Fruit fly (Drosophila melanogaster) whole organism, embryonic: Measurements from ENCODE around the gene Alg7.

ENCODE experiments used
- Ada2b ChIP-seq: fragments of 200-800 bp; sonication (Bioruptor generic); IDR thresholded peaks from 2 replicates; pipeline ENCODE4 v1.3.6; 2022; ENCODE audit warnings: missing biosample characterization, missing genetic modification characterization
- Atf6 ChIP-seq: fragments of 200-800 bp; sonication (Bioruptor generic); IDR thresholded peaks from 2 replicates; pipeline ENCODE4 v1.3.6; 2022; ENCODE audit warnings: missing biosample characterization, missing genetic modification characterization
- CG10147 ChIP-seq: fragments of 200-800 bp; sonication (Bioruptor generic); optimal IDR thresholded peaks from 2 replicates; lab custom pipeline; 2019; ENCODE audit warnings: missing biosample characterization, mild to moderate bottlenecking, missing genetic modification characterization, moderate library complexity
- CG10462 ChIP-seq: fragments of 200-800 bp; sonication (Bioruptor generic); optimal IDR thresholded peaks from 2 replicates; lab custom pipeline; 2016; ENCODE audit warnings: missing biosample characterization, missing genetic modification characterization
- CG11504 ChIP-seq: fragments of 200-800 bp; sonication (Bioruptor generic); optimal IDR thresholded peaks from 3 replicates; lab custom pipeline; 2019; ENCODE audit warnings: missing biosample characterization, mild to moderate bottlenecking, missing genetic modification characterization, moderate library complexity
- CG12391 ChIP-seq: fragments of 200-800 bp; sonication (Bioruptor generic); optimal IDR thresholded peaks from 3 replicates; lab custom pipeline; 2018; ENCODE audit warnings: missing biosample characterization, mild to moderate bottlenecking, missing genetic modification characterization, moderate library complexity
- CG12659 ChIP-seq: fragments of 200-800 bp; sonication (Bioruptor generic); optimal IDR thresholded peaks from 3 replicates; lab custom pipeline; 2017; ENCODE audit warnings: mild to moderate bottlenecking, missing biosample characterization, missing genetic modification reagents, missing genetic modification characterization
- CG15269 ChIP-seq: fragments of 200-800 bp; sonication (Bioruptor generic); optimal IDR thresholded peaks from 2 replicates; lab custom pipeline; 2018; ENCODE audit warnings: missing biosample characterization, mild to moderate bottlenecking, missing genetic modification characterization, moderate library complexity
- CG17361 ChIP-seq: fragments of 200-800 bp; sonication (Bioruptor generic); IDR thresholded peaks from 3 replicates; pipeline ENCODE4 v1.3.6; 2022; ENCODE audit warnings: missing biosample characterization, missing genetic modification characterization
- CG17385 ChIP-seq: fragments of 200-800 bp; sonication (Bioruptor generic); optimal IDR thresholded peaks from 3 replicates; lab custom pipeline; 2018; ENCODE audit warnings: missing biosample characterization, mild to moderate bottlenecking, missing genetic modification characterization
- CG18599 ChIP-seq: fragments of 200-800 bp; sonication (Bioruptor generic); optimal IDR thresholded peaks from 3 replicates; lab custom pipeline; 2017; ENCODE audit warnings: missing biosample characterization, missing genetic modification characterization, mild to moderate bottlenecking, moderate library complexity, missing genetic modification reagents
- CG2712 ChIP-seq: fragments of 200-800 bp; optimal IDR thresholded peaks from 3 replicates; lab custom pipeline; 2019; ENCODE audit warnings: missing biosample characterization, mild to moderate bottlenecking, missing genetic modification characterization, moderate library complexity
- CG31388 ChIP-seq: fragments of 200-800 bp; sonication (Bioruptor generic); optimal IDR thresholded peaks from 2 replicates; lab custom pipeline; 2016; ENCODE audit warnings: missing biosample characterization, missing genetic modification characterization
- CG31441 ChIP-seq: fragments of 200-800 bp; sonication (Bioruptor generic); IDR thresholded peaks from 2 replicates; pipeline ENCODE4 v1.3.6; 2022; ENCODE audit warnings: missing biosample characterization, missing genetic modification characterization
- CG4730 ChIP-seq: fragments of 200-800 bp; sonication (Bioruptor generic); IDR thresholded peaks from 2 replicates; pipeline ENCODE4 v1.3.6; 2022; ENCODE audit warnings: missing biosample characterization, missing genetic modification characterization
- CG8388 ChIP-seq: fragments of 200-800 bp; sonication (Bioruptor generic); optimal IDR thresholded peaks from 2 replicates; lab custom pipeline; 2019; ENCODE audit warnings: missing biosample characterization, mild to moderate bottlenecking, missing genetic modification characterization, moderate library complexity
- CoRest ChIP-seq: fragments of 200-800 bp; sonication (Bioruptor generic); optimal IDR thresholded peaks from 3 replicates; lab custom pipeline; 2018; ENCODE audit warnings: missing biosample characterization, mild to moderate bottlenecking, missing genetic modification characterization, moderate library complexity
- Drgx ChIP-seq: fragments of 200-800 bp; sonication (Bioruptor generic); IDR thresholded peaks from 2 replicates; pipeline ENCODE4 v1.3.6; 2022; ENCODE audit warnings: missing biosample characterization, missing genetic modification characterization
- Ets65A ChIP-seq: fragments of 200-800 bp; sonication (Bioruptor generic); peaks from one replicate; lab custom pipeline; 2016; ENCODE audit warnings: missing biosample characterization, missing genetic modification characterization
- Fer3 ChIP-seq: fragments of 200-800 bp; sonication (Bioruptor generic); optimal IDR thresholded peaks from 2 replicates; lab custom pipeline; 2018; ENCODE audit warnings: missing biosample characterization, mild to moderate bottlenecking, missing genetic modification characterization, moderate library complexity
- GATAe ChIP-seq: fragments of 200-800 bp; sonication (Bioruptor generic); conservative IDR thresholded peaks from 2 replicates; pipeline ENCODE4 v1.3.6; 2022; ENCODE audit warnings: missing biosample characterization, missing genetic modification characterization
- Hmr ChIP-seq: fragments of 200-800 bp; sonication (Bioruptor generic); optimal IDR thresholded peaks from 3 replicates; lab custom pipeline; 2017; ENCODE audit warnings: mild to moderate bottlenecking, missing biosample characterization, missing genetic modification reagents, missing genetic modification characterization
- Hr51 ChIP-seq, 2 experiments: fragments of 200-800 bp; sonication (Bioruptor generic); optimal IDR thresholded peaks; 2 replicates in 1 of 2; 3 replicates in 1 of 2; lab custom pipeline; 2016 to 2018; ENCODE audit warnings: missing biosample characterization in 2 of 2, missing genetic modification characterization in 2 of 2, mild to moderate bottlenecking in 1 of 2, moderate library complexity in 1 of 2
- Mad ChIP-seq: fragments of 200-800 bp; sonication (Bioruptor generic); optimal IDR thresholded peaks from 2 replicates; lab custom pipeline; 2016; ENCODE audit warnings: missing biosample characterization, missing genetic modification characterization
- Meics ChIP-seq: fragments of 200-800 bp; sonication (Bioruptor generic); optimal IDR thresholded peaks from 2 replicates; lab custom pipeline; 2017; ENCODE audit warnings: missing biosample characterization, mild to moderate bottlenecking, missing genetic modification characterization
- Nf-YC ChIP-seq: fragments of 200-800 bp; optimal IDR thresholded peaks from 3 replicates; lab custom pipeline; 2019; ENCODE audit warnings: missing biosample characterization, mild to moderate bottlenecking, missing genetic modification characterization, moderate library complexity
- Oli ChIP-seq: fragments of 200-800 bp; sonication (Bioruptor generic); optimal IDR thresholded peaks from 2 replicates; lab custom pipeline; 2018; ENCODE audit warnings: missing biosample characterization, mild to moderate bottlenecking, missing genetic modification characterization, moderate library complexity
- Tbp ChIP-seq: fragments of >200 bp; optimal IDR thresholded peaks from 2 replicates; lab custom pipeline; 2018; ENCODE audit warnings: missing biosample characterization, missing genetic modification characterization
- az2 ChIP-seq: fragments of 200-800 bp; sonication (Bioruptor generic); optimal IDR thresholded peaks from 3 replicates; lab custom pipeline; 2016; ENCODE audit warnings: missing biosample characterization, missing genetic modification characterization
- bowl ChIP-seq: fragments of 200-800 bp; sonication (Bioruptor generic); IDR thresholded peaks from 2 replicates; pipeline ENCODE4 v1.3.6; 2022; ENCODE audit warnings: missing biosample characterization, missing genetic modification characterization
- gem ChIP-seq: fragments of 200-800 bp; sonication (Bioruptor generic); optimal IDR thresholded peaks from 2 replicates; lab custom pipeline; 2019; ENCODE audit warnings: missing biosample characterization, mild to moderate bottlenecking, missing genetic modification characterization, moderate library complexity
- ham ChIP-seq: fragments of 200-800 bp; sonication (Bioruptor generic); IDR thresholded peaks from 2 replicates; pipeline ENCODE4 v1.3.6; 2022; ENCODE audit warnings: missing biosample characterization, missing genetic modification characterization
- hkb ChIP-seq, 2 experiments: fragments of 200-800 bp in 1 of 2; fragments of >200 bp in 1 of 2; sonication (Bioruptor generic) in 1 of 2; IDR thresholded peaks in 1 of 2; optimal IDR thresholded peaks in 1 of 2; 2 replicates each; pipeline versions ENCODE4 v1.3.6 to Lab custom; 2017 to 2022; ENCODE audit warnings: missing biosample characterization in 1 of 2, missing genetic modification characterization in 1 of 2
- lmd ChIP-seq: fragments of 200-800 bp; sonication (Bioruptor generic); IDR thresholded peaks from 2 replicates; pipeline ENCODE4 v1.3.6; 2022; ENCODE audit warnings: missing biosample characterization, missing genetic modification characterization
- nmo ChIP-seq: fragments of 200-800 bp; sonication (Bioruptor generic); optimal IDR thresholded peaks from 2 replicates; lab custom pipeline; 2018; ENCODE audit warnings: missing biosample characterization, mild to moderate bottlenecking, missing genetic modification characterization, moderate library complexity
- phol ChIP-seq: fragments of 200-800 bp; sonication (Bioruptor generic); optimal IDR thresholded peaks from 3 replicates; lab custom pipeline; 2018; ENCODE audit warnings: missing biosample characterization, mild to moderate bottlenecking, missing genetic modification characterization, moderate library complexity
- row ChIP-seq: fragments of 200-800 bp; sonication (Bioruptor generic); IDR thresholded peaks from 3 replicates; pipeline ENCODE4 v1.3.6; 2022; ENCODE audit warnings: missing biosample characterization, missing genetic modification characterization
- so ChIP-seq: fragments of 200-800 bp; sonication (Bioruptor generic); IDR thresholded peaks from 3 replicates; pipeline ENCODE4 v1.3.6; 2022; ENCODE audit warnings: missing biosample characterization, missing genetic modification characterization
- sob ChIP-seq: fragments of 200-800 bp; sonication (Bioruptor generic); IDR thresholded peaks from 2 replicates; pipeline ENCODE4 v1.3.6; 2022; ENCODE audit warnings: missing biosample characterization, missing genetic modification characterization
- tgo ChIP-seq: fragments of 200-800 bp; sonication (Bioruptor generic); IDR thresholded peaks from 3 replicates; pipeline ENCODE4 v1.3.6; 2022; ENCODE audit warnings: missing biosample characterization, missing genetic modification characterization
- vfl ChIP-seq: fragments of 200-800 bp; sonication (Bioruptor generic); optimal IDR thresholded peaks from 2 replicates; lab custom pipeline; 2016; ENCODE audit warnings: missing biosample characterization, missing genetic modification characterization
- vvl ChIP-seq: fragments of 200-800 bp; sonication (Bioruptor generic); IDR thresholded peaks from 2 replicates; pipeline ENCODE4 v1.3.6; 2022; ENCODE audit warnings: missing biosample characterization, missing genetic modification characterization

Gene Alg7

DNA sequence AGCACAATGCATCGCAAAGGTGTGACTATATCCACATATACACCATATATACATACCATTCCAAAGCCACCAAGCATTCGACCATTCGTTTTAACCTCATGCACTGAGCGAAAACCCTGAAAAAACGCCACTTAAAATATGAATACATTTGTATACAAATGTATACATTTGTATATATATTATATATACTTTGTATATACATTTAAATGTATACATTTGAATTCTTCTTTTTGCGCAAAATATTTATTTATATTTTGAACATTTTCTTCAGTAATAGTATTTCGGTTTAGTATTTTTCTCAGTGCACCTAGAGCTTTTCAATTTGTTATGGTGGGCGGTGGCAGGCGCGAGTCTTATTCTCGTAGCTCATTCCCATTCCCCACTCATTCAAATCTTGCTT, 22.7 kb upstream of the Alg7 start (continued):
- TF ChIP-seq CG17385 (GFP tag; lab: Kevin White, UChicago): peak; percentile 7
- TF ChIP-seq Hmr (GFP tag; lab: Kevin White, UChicago): peak; percentile 2
- TF ChIP-seq bowl (GFP tag; lab: Robert Waterston, UW): no peak
- TF ChIP-seq Fer3: peak; percentile 11
- TF ChIP-seq nmo (GFP tag; lab: Kevin White, UChicago): peak; percentile 12
- no peak for TF ChIP-seq CG8388 (GFP tag; lab: Kevin White, UChicago)
- TF ChIP-seq vvl (GFP tag; lab: Robert Waterston, UW): no peak
- TF ChIP-seq Meics (GFP tag; lab: Kevin White, UChicago): peak; percentile 24
- TF ChIP-seq CG31388 (GFP tag; lab: Kevin White, UChicago): no peak
- TF ChIP-seq CG4730: no peak
- peak; percentile 63 for TF ChIP-seq CG15269 (tag; lab: Kevin White, UChicago)
- TF ChIP-seq Hr51 (GFP tag; optimal IDR thresholded peaks at IDR 0.05; lab: Kevin White, UChicago): peak in 1 of 2 experiments; percentile 41
- TF ChIP-seq tgo (GFP tag; lab: Robert Waterston, UW): peak; percentile 53; the same call in 2 of the 3 replicates
- TF ChIP-seq hkb (optimal IDR thresholded peaks at IDR 0.05; lab: Kevin White, UChicago): no peak
- TF ChIP-seq hkb (GFP tag; IDR thresholded peaks at IDR 0.05; lab: Robert Waterston, UW): peak; percentile 57
- TF ChIP-seq CG31441 (GFP tag; lab: Robert Waterston, UW): peak; percentile 33; the same call in 1 of the 2 replicates
- TF ChIP-seq CG10147 (GFP tag; lab: Kevin White, UChicago): peak; percentile 4
- TF ChIP-seq row (GFP tag; lab: Robert Waterston, UW): peak; percentile 44; the same call in 1 of the 3 replicates
- peak; percentile 22 for TF ChIP-seq CG12391
- no peak for TF ChIP-seq vfl
- TF ChIP-seq CG17361 (GFP tag; lab: Robert Waterston, UW): 0 out of 3 replicates have a peak, but pooled peaks have one; percentile 37
- peak; percentile 28 for TF ChIP-seq Oli (tag; lab: Kevin White, UChicago)
- TF ChIP-seq CoRest (tag; lab: Kevin White, UChicago): peak; percentile 24
- TF ChIP-seq Tbp (GFP tag; lab: Kevin White, UChicago): no peak
- no peak for TF ChIP-seq Mad (GFP tag; lab: Kevin White, UChicago)
- TF ChIP-seq Ets65A: peak; percentile 29
- no peak for TF ChIP-seq phol (tag; lab: Kevin White, UChicago)
- 0 out of 2 replicates have a peak, but pooled peaks have one; percentile 9 for TF ChIP-seq Ada2b (GFP tag; lab: Robert Waterston, UW)
- TF ChIP-seq CG12659 (GFP tag; lab: Kevin White, UChicago): peak; percentile 12
- TF ChIP-seq sob (GFP tag; lab: Robert Waterston, UW): no peak
- no peak for TF ChIP-seq az2 (GFP tag; lab: Kevin White, UChicago)
- TF ChIP-seq so (GFP tag; lab: Robert Waterston, UW): 0 out of 3 replicates have a peak, but pooled peaks have one; percentile 39
- TF ChIP-seq Nf-YC (tag; lab: Kevin White, UChicago): peak; percentile 26
- TF ChIP-seq CG10462 (GFP tag; lab: Kevin White, UChicago): no peak
- TF ChIP-seq lmd (GFP tag; lab: Robert Waterston, UW): peak; percentile 22; the same call in 1 of the 2 replicates
- peak; percentile 61 for TF ChIP-seq CG11504 (tag; lab: Kevin White, UChicago)
- TF ChIP-seq CG2712 (tag; lab: Kevin White, UChicago): peak; percentile 41
- TF ChIP-seq gem (tag; lab: Kevin White, UChicago): peak; percentile 61
- TF ChIP-seq Atf6 (GFP tag; lab: Robert Waterston, UW): 0 out of 2 replicates have a peak, but pooled peaks have one; percentile 38
- TF ChIP-seq CG18599 (GFP tag; lab: Kevin White, UChicago): peak; percentile 15
- peak; percentile 49; the same call in 1 of the 2 replicates for TF ChIP-seq Drgx
- no peak for TF ChIP-seq GATAe (GFP tag; lab: Robert Waterston, UW)
- TF ChIP-seq ham (GFP tag; lab: Robert Waterston, UW): no peak
- TF ChIP-seq, all 482 proteins: peak for 50
